Worm (Caenorhabditis elegans): ENCODE results near the gene mec-4.

ce11 chrX:16770919-16771318, 36.0 kb downstream of the mec-4 start:
- no peak for TF ChIP-seq K02D7.2 (tag; optimal IDR thresholded peaks at IDR 0.05)
- peak; percentile 16 for TF ChIP-seq nfya-1 (tag; optimal IDR thresholded peaks at IDR 0.05)
